Fruit fly (Drosophila melanogaster) whole organism, embryonic: ENCODE data around the gene Jhbp11.

ENCODE experiments used
- CG10267 ChIP-seq: fragments of 200-800 bp; sonication (Bioruptor generic); optimal IDR thresholded peaks from 2 replicates; lab custom pipeline; 2018; ENCODE audit warnings: missing biosample characterization, mild to moderate bottlenecking, missing genetic modification characterization, moderate library complexity
- CG1647 ChIP-seq: fragments of 200-800 bp; sonication (Bioruptor generic); optimal IDR thresholded peaks from 3 replicates; lab custom pipeline; 2016; ENCODE audit warnings: missing biosample characterization, missing genetic modification characterization
- Med ChIP-seq: fragments of 200-800 bp; sonication (Bioruptor generic); peaks from one replicate; lab custom pipeline; 2016; ENCODE audit warnings: missing biosample characterization, missing genetic modification characterization, mild to moderate bottlenecking, inconsistent platforms, moderate library complexity
- corto ChIP-seq: fragments of 200-800 bp; sonication (Bioruptor generic); optimal IDR thresholded peaks from 2 replicates; lab custom pipeline; 2016; ENCODE audit warnings: missing biosample characterization, mild to moderate bottlenecking, missing genetic modification characterization, moderate library complexity
- h ChIP-seq: fragments of >200 bp; optimal IDR thresholded peaks from 2 replicates; lab custom pipeline; 2017

DNA sequence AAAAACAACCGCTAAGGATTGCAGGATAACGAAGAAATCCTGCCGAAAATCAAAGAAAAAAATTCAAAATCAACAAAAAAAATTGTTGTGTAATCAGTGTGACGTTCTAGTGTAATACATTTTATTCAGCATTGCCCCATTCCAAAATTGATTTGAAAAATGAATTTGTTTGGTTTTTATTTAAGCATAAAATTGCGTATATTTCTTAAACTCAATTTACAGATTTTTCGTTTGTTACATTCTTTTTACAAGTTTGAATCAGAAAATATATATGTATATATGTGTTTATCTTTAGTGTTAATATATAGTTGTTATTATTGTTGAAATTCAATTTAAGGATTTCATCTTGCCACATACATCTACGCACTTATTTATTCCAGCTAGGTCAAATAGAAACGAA, 23.6 kb downstream of the Jhbp11 start, which contains the start of gene CG6059:
- no peak for TF ChIP-seq CG1647 (GFP tag; lab: Kevin White, UChicago)
- TF ChIP-seq corto (GFP tag; lab: Kevin White, UChicago): no peak
- TF ChIP-seq CG10267 (tag; lab: Kevin White, UChicago): no peak
- TF ChIP-seq Med (GFP tag; lab: Kevin White, UChicago): no peak
- TF ChIP-seq h (lab: Kevin White, UChicago): no peak
